Worm (Caenorhabditis elegans) whole organism, early embryonic: ENCODE measurements around the gene W04E12.7.

Experiments used
- B0310.2 ChIP-seq: sonication (generic microtip); optimal IDR thresholded peaks from 2 replicates; lab custom pipeline; 2016; ENCODE audit warnings: mild to moderate bottlenecking, missing genetic modification characterization, missing compliant biosample characterization
- F13C5.2 ChIP-seq: sonication (generic microtip); optimal IDR thresholded peaks from 2 replicates; lab custom pipeline; 2017; ENCODE audit warnings: mild to moderate bottlenecking, missing genetic modification characterization, inconsistent platforms, missing compliant biosample characterization
- aly-1 ChIP-seq: sonication (generic microtip); optimal IDR thresholded peaks from 2 replicates; lab custom pipeline; 2016; ENCODE audit warnings: missing genetic modification characterization, missing compliant biosample characterization
- ama-1 ChIP-seq: fragments of 150-350 bp; optimal IDR thresholded peaks from 2 replicates; lab custom pipeline; 2014
- ceh-13 ChIP-seq: fragments of 200-800 bp; sonication (Bioruptor generic); optimal IDR thresholded peaks from 2 replicates; lab custom pipeline; 2018; ENCODE audit warnings: mild to moderate bottlenecking, missing genetic modification characterization, missing compliant biosample characterization
- ceh-36 ChIP-seq: sonication (generic microtip); optimal IDR thresholded peaks from 2 replicates; lab custom pipeline; 2016; ENCODE audit warnings: missing genetic modification characterization, inconsistent platforms, missing compliant biosample characterization
- ets-7 ChIP-seq: sonication (generic microtip); optimal IDR thresholded peaks from 2 replicates; lab custom pipeline; 2016; ENCODE audit warnings: missing genotype, missing genetic modification characterization, missing compliant biosample characterization
- flt-1 ChIP-seq: fragments of 200-800 bp; sonication (Bioruptor generic); IDR thresholded peaks from 2 replicates; pipeline ENCODE4 v1.3.6; 2022; ENCODE audit warnings: missing genetic modification characterization, missing compliant biosample characterization
- hmbx-1 ChIP-seq: sonication (generic microtip); optimal IDR thresholded peaks from 2 replicates; lab custom pipeline; 2016; ENCODE audit warnings: mild to moderate bottlenecking, missing genetic modification characterization, missing compliant biosample characterization
- hmg-4 ChIP-seq: fragments of 200-800 bp; sonication (Bioruptor generic); optimal IDR thresholded peaks from 2 replicates; lab custom pipeline; 2018; ENCODE audit warnings: mild to moderate bottlenecking, missing genetic modification characterization, missing compliant biosample characterization
- hnd-1 ChIP-seq: sonication (generic microtip); optimal IDR thresholded peaks from 2 replicates; lab custom pipeline; 2016; ENCODE audit warnings: missing genetic modification characterization, missing compliant biosample characterization
- pes-1 ChIP-seq: fragments of 200-800 bp; sonication (Bioruptor generic); IDR thresholded peaks from 2 replicates; pipeline ENCODE4 v1.3.6; 2022; ENCODE audit warnings: missing genetic modification reagents, missing genetic modification characterization, missing compliant biosample characterization
- scrt-1 ChIP-seq: fragments of 200-800 bp; sonication (Bioruptor generic); IDR thresholded peaks from 2 replicates; pipeline ENCODE4 v1.3.6; 2022; ENCODE audit warnings: missing genetic modification characterization, missing compliant biosample characterization
- sea-1 ChIP-seq: fragments of 200-800 bp; sonication (Bioruptor generic); conservative IDR thresholded peaks from 2 replicates; pipeline ENCODE4 v1.3.6; 2022; ENCODE audit warnings: missing genetic modification characterization, missing compliant biosample characterization
- tbx-11 ChIP-seq: fragments of 200-800 bp; sonication (Bioruptor generic); IDR thresholded peaks from 2 replicates; pipeline ENCODE4 v1.3.6; 2022; ENCODE audit warnings: missing genetic modification characterization, missing compliant biosample characterization
- tbx-37 ChIP-seq: fragments of 200-800 bp; sonication (Bioruptor generic); conservative IDR thresholded peaks from 2 replicates; pipeline ENCODE4 v1.3.6; 2022; ENCODE audit warnings: missing genetic modification reagents, missing genetic modification characterization, missing compliant biosample characterization
- tra-4 ChIP-seq: sonication (generic microtip); optimal IDR thresholded peaks from 2 replicates; lab custom pipeline; 2017; ENCODE audit warnings: missing genetic modification characterization, missing compliant biosample characterization

Gene W04E12.7

DNA sequence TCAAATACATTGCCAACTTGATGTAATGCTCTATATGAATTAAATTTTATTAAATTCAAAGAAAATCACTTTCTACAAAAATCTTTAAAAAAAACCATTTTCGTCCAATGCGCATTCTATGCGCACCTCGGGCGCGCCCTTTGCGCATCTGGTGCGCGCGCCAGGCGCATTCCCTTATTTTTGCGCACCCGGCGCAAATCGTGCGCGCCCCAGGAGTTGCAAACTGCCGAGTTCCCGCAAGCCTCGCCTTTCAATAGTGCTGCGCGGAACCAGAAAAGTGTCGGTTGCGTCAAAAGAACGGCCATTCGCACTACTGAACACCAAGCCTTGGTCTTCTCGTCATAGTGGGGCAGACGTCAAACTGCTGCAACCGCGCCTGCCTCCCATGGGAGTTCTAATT lies 3.6 kb downstream of the W04E12.7 start:
- no peak for TF ChIP-seq scrt-1 (GFP tag; lab: Robert Waterston, UW)
- TF ChIP-seq tbx-37 (GFP tag; lab: Robert Waterston, UW), result no peak
- TF ChIP-seq tbx-11 (GFP tag; lab: Robert Waterston, UW), result no peak
- no peak for TF ChIP-seq hmbx-1 (tag; lab: Kevin White, UChicago)
- TF ChIP-seq ceh-13 (GFP tag; lab: Kevin White, UChicago), result no peak
- no peak for TF ChIP-seq flt-1 (GFP tag; lab: Robert Waterston, UW)
- TF ChIP-seq pes-1 (GFP tag; lab: Robert Waterston, UW), result peak; percentile 54; the same call in 1 of the 2 replicates

DNA sequence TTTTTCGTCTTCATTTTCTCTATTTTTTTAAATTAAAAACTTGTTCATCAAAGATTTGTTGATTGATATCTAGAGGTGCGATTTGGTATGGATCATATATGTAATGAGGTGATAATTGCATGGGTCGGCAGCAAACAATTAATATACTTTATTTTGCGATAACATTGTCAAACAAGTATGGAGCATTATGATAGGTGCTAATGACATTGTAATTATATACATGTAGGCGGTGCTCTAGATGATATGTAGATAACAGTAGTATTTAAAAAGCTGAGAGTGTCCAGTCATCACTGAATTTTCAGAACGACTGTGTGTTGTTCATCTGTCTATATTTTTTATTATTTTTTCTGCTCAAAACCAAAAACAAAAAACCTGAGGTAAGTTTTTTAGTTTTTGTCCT lies 7.1 kb downstream of the W04E12.7 start, which contains the start of gene Y116F11A.1:
Y116F11A.1 (plus strand) TSS at position 301 of the 400 bp plus-strand sequence.
- TF ChIP-seq flt-1 (GFP tag; lab: Robert Waterston, UW) (no peak), hnd-1 (tag; lab: Kevin White, UChicago) (no peak), tra-4 (tag; lab: Kevin White, UChicago) (no peak), ama-1 (lab: Kevin White, UChicago) (no peak), pes-1 (GFP tag; lab: Robert Waterston, UW) (no peak), aly-1 (tag; lab: Kevin White, UChicago) (no peak), sea-1 (GFP tag; lab: Robert Waterston, UW) (no peak), ceh-36 (tag; lab: Kevin White, UChicago) (no peak), scrt-1 (GFP tag; lab: Robert Waterston, UW) (no peak), tbx-11 (GFP tag; lab: Robert Waterston, UW) (no peak), hmg-4 (no peak), F13C5.2 (no peak), ceh-13 (GFP tag; lab: Kevin White, UChicago) (no peak), ets-7 (tag; lab: Kevin White, UChicago) (no peak), B0310.2 (no peak), tbx-37 (GFP tag; lab: Robert Waterston, UW) (no peak), hmbx-1 (tag; lab: Kevin White, UChicago) (no peak)

DNA sequence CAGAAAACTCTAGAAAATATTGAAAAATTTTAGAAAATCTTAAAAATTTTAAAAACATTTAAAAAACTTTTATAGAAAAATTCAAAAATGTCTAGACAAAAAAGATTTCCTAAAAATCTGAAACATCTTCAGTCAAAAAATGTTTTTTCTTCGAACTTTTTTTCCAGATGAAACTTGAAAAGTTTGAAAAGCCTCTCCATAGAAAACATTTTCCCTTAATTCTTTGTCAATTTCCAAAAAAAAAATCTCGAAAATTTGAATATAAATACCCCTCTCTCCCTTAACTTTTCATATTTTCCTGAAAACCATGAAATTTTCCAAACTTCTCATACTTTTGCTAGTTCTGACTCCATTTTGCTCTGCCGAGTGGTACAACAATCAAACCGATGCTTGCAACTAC lies 8.6 kb downstream of the W04E12.7 start, which contains the start of gene Y116F11A.3:
Y116F11A.3 (plus strand) TSS at position 301 of the 400 bp plus-strand sequence.
- TF ChIP-seq ceh-36 (tag; lab: Kevin White, UChicago) (no peak), ceh-13 (GFP tag; lab: Kevin White, UChicago) (no peak), ama-1 (lab: Kevin White, UChicago) (no peak)

DNA sequence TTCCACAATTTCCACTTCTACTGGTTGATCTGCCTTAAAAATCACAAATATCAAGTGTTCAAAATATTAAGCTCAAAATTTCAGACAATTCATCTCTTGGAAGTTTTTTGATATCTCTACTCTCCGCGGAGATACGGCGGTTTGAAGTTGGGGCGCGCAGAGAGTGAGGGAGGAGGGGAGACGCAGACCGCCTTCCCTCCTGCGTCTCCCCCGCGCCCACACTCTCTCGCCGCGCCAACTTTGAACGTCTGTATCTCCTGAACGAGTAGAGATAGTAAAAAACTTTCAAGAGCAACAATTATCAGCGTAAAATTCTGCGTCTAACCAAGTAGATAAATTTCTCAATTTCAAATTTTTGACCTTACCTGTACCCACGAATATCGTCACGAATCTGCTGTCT lies 9.4 kb downstream of the W04E12.7 start:
- TF ChIP-seq hmbx-1 (tag; lab: Kevin White, UChicago) (no peak), tbx-37 (GFP tag; lab: Robert Waterston, UW) (no peak), scrt-1 (GFP tag; lab: Robert Waterston, UW) (no peak), sea-1 (GFP tag; lab: Robert Waterston, UW) (no peak)

DNA sequence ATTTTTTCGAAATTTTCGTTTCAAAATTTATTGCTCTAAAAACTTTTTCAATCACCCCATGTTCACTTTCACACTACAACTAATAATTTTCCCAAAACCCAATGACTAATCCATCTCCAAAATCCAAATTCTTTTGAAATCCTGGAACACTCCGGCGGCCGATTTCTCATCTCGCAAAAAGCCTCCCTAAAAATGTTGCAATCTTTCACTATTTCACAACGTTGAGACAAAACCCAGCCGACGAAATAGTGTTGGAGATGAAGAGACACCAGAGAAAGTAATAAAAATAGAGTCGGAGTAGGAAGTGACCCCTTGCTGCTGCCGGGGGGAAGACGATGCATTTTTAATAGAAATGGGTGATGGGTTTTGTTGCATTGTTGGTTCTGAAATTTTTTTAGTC lies 12.8 kb downstream of the W04E12.7 start:
- TF ChIP-seq tbx-37 (GFP tag; lab: Robert Waterston, UW), result no peak

DNA sequence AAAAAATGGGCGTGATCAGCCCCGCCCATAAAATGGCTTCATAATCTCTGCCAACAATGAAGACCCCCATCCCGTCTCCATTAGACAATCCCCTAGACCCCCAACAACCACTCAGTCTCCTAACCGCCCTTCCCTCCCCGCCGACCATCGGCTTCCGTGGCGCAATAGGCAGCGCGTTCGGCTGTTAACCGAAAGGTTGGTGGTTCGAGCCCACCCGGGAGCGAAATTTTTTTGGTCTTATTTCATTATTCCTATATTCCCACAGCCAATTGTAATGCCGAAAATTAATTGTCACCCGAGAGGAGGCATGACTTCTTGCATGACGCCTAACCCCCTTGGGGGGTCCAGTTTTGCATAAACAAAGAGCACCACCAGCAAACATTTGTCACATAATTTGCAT lies 14.5 kb downstream of the W04E12.7 start:
- TF ChIP-seq hmg-4 (peak; percentile 64), scrt-1 (GFP tag; lab: Robert Waterston, UW) (peak; percentile 83), pes-1 (GFP tag; lab: Robert Waterston, UW) (peak; percentile 89), B0310.2 (peak; percentile 9), tra-4 (tag; lab: Kevin White, UChicago) (peak; percentile 39), tbx-37 (GFP tag; lab: Robert Waterston, UW) (peak; percentile 80), F13C5.2 (peak; percentile 78), aly-1 (tag; lab: Kevin White, UChicago) (peak; percentile 65), sea-1 (GFP tag; lab: Robert Waterston, UW) (peak; percentile 84), hmbx-1 (tag; lab: Kevin White, UChicago) (peak; percentile 37), hnd-1 (tag; lab: Kevin White, UChicago) (peak; percentile 52), ceh-36 (tag; lab: Kevin White, UChicago) (peak; percentile 58), ama-1 (lab: Kevin White, UChicago) (no peak), flt-1 (GFP tag; lab: Robert Waterston, UW) (peak; percentile 85), tbx-11 (GFP tag; lab: Robert Waterston, UW) (peak; percentile 76), ceh-13 (GFP tag; lab: Kevin White, UChicago) (peak; percentile 46), ets-7 (tag; lab: Kevin White, UChicago) (no peak)

DNA sequence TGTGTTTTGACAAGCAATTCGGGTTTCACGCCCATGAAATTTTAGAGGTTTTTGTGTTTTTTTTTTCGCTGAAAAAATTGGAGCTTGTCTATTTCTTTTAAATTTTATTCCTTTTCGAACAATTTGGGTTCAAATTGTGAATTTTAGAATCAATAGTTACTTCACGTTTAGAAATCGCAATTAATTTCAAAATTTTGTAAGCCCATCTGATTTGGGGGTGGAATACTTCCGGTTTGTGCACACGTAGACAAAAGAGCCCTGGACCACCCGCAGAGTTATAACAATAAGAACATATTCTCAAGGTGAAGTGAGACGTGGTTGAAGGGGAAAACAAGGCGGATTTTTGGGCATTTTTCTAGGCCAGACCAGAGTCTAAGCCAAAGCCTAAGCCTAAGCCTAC lies 18.1 kb downstream of the W04E12.7 start, which contains the start of gene Y116F11A.6:
Y116F11A.6 (plus strand) TSS at position 301 of the 400 bp plus-strand sequence.
- TF ChIP-seq ceh-36 (tag; lab: Kevin White, UChicago) (no peak), ets-7 (tag; lab: Kevin White, UChicago) (peak; percentile 69), tbx-11 (GFP tag; lab: Robert Waterston, UW) (no peak)

DNA sequence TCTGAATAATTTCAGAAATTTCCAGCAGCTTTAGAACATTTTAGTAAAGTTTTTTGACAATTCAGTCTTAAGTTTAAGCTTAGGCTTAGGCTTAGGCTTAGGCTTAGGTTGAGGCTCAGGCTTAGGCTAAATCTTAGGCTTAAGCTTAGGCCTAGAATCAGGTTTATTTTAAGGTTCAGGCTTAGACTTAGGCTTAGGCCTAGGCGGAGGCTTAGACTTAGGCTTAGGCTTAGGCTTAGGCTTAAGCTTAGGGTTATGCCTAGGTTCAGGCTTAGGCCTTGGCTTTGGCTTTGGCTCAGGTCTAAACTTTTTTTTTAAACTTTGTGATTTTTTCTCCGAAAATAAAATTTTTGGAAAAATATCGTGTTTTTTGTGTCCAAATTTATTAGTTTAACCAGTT lies 18.7 kb downstream of the W04E12.7 start:
- TF ChIP-seq ceh-36 (tag; lab: Kevin White, UChicago), result peak; percentile 53
- TF ChIP-seq scrt-1 (GFP tag; lab: Robert Waterston, UW), result no peak
